Fruit fly (Drosophila melanogaster) whole organism, embryonic: ENCODE measurements around the gene CG9672.

ENCODE experiments used
- CG10147 ChIP-seq: fragments of 200-800 bp; sonication (Bioruptor generic); optimal IDR thresholded peaks from 2 replicates; lab custom pipeline; 2019; ENCODE audit warnings: missing biosample characterization, mild to moderate bottlenecking, missing genetic modification characterization, moderate library complexity
- CG10979 ChIP-seq: fragments of 200-800 bp; sonication (Bioruptor generic); optimal IDR thresholded peaks from 2 replicates; lab custom pipeline; 2018; ENCODE audit warnings: missing biosample characterization, mild to moderate bottlenecking, missing genetic modification characterization, moderate library complexity
- CG12391 ChIP-seq: fragments of 200-800 bp; sonication (Bioruptor generic); optimal IDR thresholded peaks from 3 replicates; lab custom pipeline; 2018; ENCODE audit warnings: missing biosample characterization, mild to moderate bottlenecking, missing genetic modification characterization, moderate library complexity
- CG13624 ChIP-seq: fragments of 200-800 bp; sonication (Bioruptor generic); optimal IDR thresholded peaks from 2 replicates; lab custom pipeline; 2016; ENCODE audit warnings: missing biosample characterization, missing genetic modification characterization
- CG16813 ChIP-seq: fragments of 200-800 bp; sonication (Bioruptor generic); IDR thresholded peaks from 3 replicates; pipeline ENCODE4 v1.3.6; 2022; ENCODE audit warnings: missing biosample characterization, missing genetic modification characterization; ENCODE audit not compliant: partially characterized antibody
- CG17361 ChIP-seq: fragments of 200-800 bp; sonication (Bioruptor generic); IDR thresholded peaks from 3 replicates; pipeline ENCODE4 v1.3.6; 2022; ENCODE audit warnings: missing biosample characterization, missing genetic modification characterization
- CG18262 ChIP-seq: fragments of 200-800 bp; optimal IDR thresholded peaks from 3 replicates; lab custom pipeline; 2019; ENCODE audit warnings: missing biosample characterization, mild to moderate bottlenecking, missing genetic modification characterization, moderate library complexity
- CG18476 ChIP-seq: fragments of 200-800 bp; sonication (Bioruptor generic); optimal IDR thresholded peaks from 2 replicates; lab custom pipeline; 2016; ENCODE audit warnings: missing biosample characterization, mild to moderate bottlenecking, missing genetic modification characterization
- CG18764 ChIP-seq: fragments of 200-800 bp; sonication (Bioruptor generic); optimal IDR thresholded peaks from 3 replicates; lab custom pipeline; 2016; ENCODE audit warnings: missing biosample characterization, missing genetic modification characterization
- CG2712 ChIP-seq: fragments of 200-800 bp; optimal IDR thresholded peaks from 3 replicates; lab custom pipeline; 2019; ENCODE audit warnings: missing biosample characterization, mild to moderate bottlenecking, missing genetic modification characterization, moderate library complexity
- CG32532 ChIP-seq: fragments of 200-800 bp; sonication (Bioruptor generic); IDR thresholded peaks from 2 replicates; pipeline ENCODE4 v1.3.6; 2022; ENCODE audit warnings: missing biosample characterization, missing genetic modification characterization
- CG3726 ChIP-seq: fragments of 200-800 bp; sonication (Bioruptor generic); IDR thresholded peaks from 3 replicates; pipeline ENCODE4, ENCODE4 v1.3.6; 2022; ENCODE audit warnings: missing biosample characterization, missing genetic modification characterization
- CG4360 ChIP-seq: fragments of 200-800 bp; sonication (Bioruptor generic); IDR thresholded peaks from 2 replicates; pipeline ENCODE4 v1.3.6; 2022; ENCODE audit warnings: missing biosample characterization, missing genetic modification characterization
- CG7556 ChIP-seq: fragments of 200-800 bp; sonication (Bioruptor generic); optimal IDR thresholded peaks from 2 replicates; lab custom pipeline; 2017; ENCODE audit warnings: missing biosample characterization, mild to moderate bottlenecking, missing genetic modification characterization
- CG7786 ChIP-seq: fragments of 200-800 bp; sonication (Bioruptor generic); optimal IDR thresholded peaks from 2 replicates; lab custom pipeline; 2016; ENCODE audit warnings: missing biosample characterization, missing genetic modification characterization
- CG7839 ChIP-seq: fragments of 200-800 bp; sonication (Bioruptor generic); optimal IDR thresholded peaks from 3 replicates; lab custom pipeline; 2018; ENCODE audit warnings: missing biosample characterization, mild to moderate bottlenecking, missing genetic modification characterization, moderate library complexity
- HLHmδ ChIP-seq: fragments of 200-800 bp; sonication (Bioruptor generic); optimal IDR thresholded peaks from 2 replicates; lab custom pipeline; 2018; ENCODE audit warnings: missing biosample characterization, mild to moderate bottlenecking, missing genetic modification characterization, moderate library complexity
- Hey ChIP-seq: fragments of 200-800 bp; sonication (Bioruptor generic); optimal IDR thresholded peaks from 3 replicates; lab custom pipeline; 2018; ENCODE audit warnings: missing biosample characterization, mild to moderate bottlenecking, missing genetic modification characterization
- Hr51 ChIP-seq, 2 experiments: fragments of 200-800 bp; sonication (Bioruptor generic); optimal IDR thresholded peaks; 2 replicates in 1 of 2; 3 replicates in 1 of 2; lab custom pipeline; 2016 to 2018; ENCODE audit warnings: missing biosample characterization in 2 of 2, missing genetic modification characterization in 2 of 2, mild to moderate bottlenecking in 1 of 2, moderate library complexity in 1 of 2
- Mad ChIP-seq: fragments of 200-800 bp; sonication (Bioruptor generic); optimal IDR thresholded peaks from 2 replicates; lab custom pipeline; 2016; ENCODE audit warnings: missing biosample characterization, missing genetic modification characterization
- Oli ChIP-seq: fragments of 200-800 bp; sonication (Bioruptor generic); optimal IDR thresholded peaks from 2 replicates; lab custom pipeline; 2018; ENCODE audit warnings: missing biosample characterization, mild to moderate bottlenecking, missing genetic modification characterization, moderate library complexity
- Optix ChIP-seq: fragments of 200-800 bp; sonication (Bioruptor generic); IDR thresholded peaks from 3 replicates; pipeline ENCODE4 v1.3.6; 2022; ENCODE audit warnings: missing biosample characterization, missing genetic modification characterization
- PHDP ChIP-seq: fragments of 200-800 bp; sonication (Bioruptor generic); optimal IDR thresholded peaks from 3 replicates; lab custom pipeline; 2018; ENCODE audit warnings: missing biosample characterization, mild to moderate bottlenecking, missing genetic modification characterization, moderate library complexity
- Rfx ChIP-seq: fragments of 200-800 bp; sonication (Bioruptor generic); IDR thresholded peaks from 2 replicates; pipeline ENCODE4 v1.3.6; 2022; ENCODE audit warnings: missing biosample characterization, missing genetic modification characterization
- Sox100B ChIP-seq: fragments of 200-800 bp; sonication (Bioruptor generic); optimal IDR thresholded peaks from 3 replicates; lab custom pipeline; 2018; ENCODE audit warnings: missing biosample characterization, mild to moderate bottlenecking, missing genetic modification characterization
- Sox102F ChIP-seq: fragments of 200-800 bp; sonication (Bioruptor generic); optimal IDR thresholded peaks from 2 replicates; lab custom pipeline; 2018; ENCODE audit warnings: missing biosample characterization, mild to moderate bottlenecking, missing genetic modification characterization, moderate library complexity
- Vsx1 ChIP-seq: fragments of 200-800 bp; sonication (Bioruptor generic); optimal IDR thresholded peaks from 2 replicates; lab custom pipeline; 2017; ENCODE audit warnings: missing biosample characterization, mild to moderate bottlenecking, missing genetic modification characterization, missing genetic modification reagents
- ap ChIP-seq: fragments of 200-800 bp; sonication (Bioruptor generic); IDR thresholded peaks from 2 replicates; pipeline ENCODE4 v1.3.6; 2022; ENCODE audit warnings: missing biosample characterization, missing genetic modification characterization
- bigmax ChIP-seq: fragments of 200-800 bp; sonication (Bioruptor generic); optimal IDR thresholded peaks from 2 replicates; lab custom pipeline; 2018; ENCODE audit warnings: missing biosample characterization, mild to moderate bottlenecking, missing genetic modification characterization
- cg ChIP-seq: fragments of 200-800 bp; sonication (Bioruptor generic); optimal IDR thresholded peaks from 3 replicates; lab custom pipeline; 2019; ENCODE audit warnings: missing biosample characterization, mild to moderate bottlenecking, missing genetic modification characterization, moderate library complexity
- chif ChIP-seq, 2 experiments: fragments of 200-800 bp; sonication (Bioruptor generic); optimal IDR thresholded peaks; 3 replicates each; lab custom pipeline; 2016; ENCODE audit warnings: missing biosample characterization in 2 of 2, missing genetic modification characterization in 2 of 2
- crp ChIP-seq, 2 experiments: fragments of 200-800 bp; sonication (Bioruptor generic); optimal IDR thresholded peaks; 2 replicates in 1 of 2; 3 replicates in 1 of 2; lab custom pipeline; 2017; ENCODE audit warnings: missing biosample characterization in 2 of 2, missing genetic modification characterization in 2 of 2, mild to moderate bottlenecking in 1 of 2, moderate library complexity in 1 of 2
- dmrt11E ChIP-seq: fragments of 200-800 bp; sonication (Bioruptor generic); optimal IDR thresholded peaks from 3 replicates; lab custom pipeline; 2018; ENCODE audit warnings: missing biosample characterization, mild to moderate bottlenecking, missing genetic modification characterization, moderate library complexity
- fru ChIP-seq: fragments of >200 bp; optimal IDR thresholded peaks from 2 replicates; lab custom pipeline; 2017
- gem ChIP-seq: fragments of 200-800 bp; sonication (Bioruptor generic); optimal IDR thresholded peaks from 2 replicates; lab custom pipeline; 2019; ENCODE audit warnings: missing biosample characterization, mild to moderate bottlenecking, missing genetic modification characterization, moderate library complexity
- grau ChIP-seq: fragments of 200-800 bp; optimal IDR thresholded peaks from 3 replicates; lab custom pipeline; 2019; ENCODE audit warnings: missing biosample characterization, mild to moderate bottlenecking, missing genetic modification characterization, moderate library complexity
- hbn ChIP-seq: fragments of 200-800 bp; sonication (Bioruptor generic); IDR thresholded peaks from 2 replicates; pipeline ENCODE4 v1.3.6; 2022; ENCODE audit warnings: missing biosample characterization, missing genetic modification characterization; ENCODE audit not compliant: partially characterized antibody
- hth ChIP-seq: fragments of >200 bp; optimal IDR thresholded peaks from 2 replicates; lab custom pipeline; 2017; ENCODE audit warnings: inconsistent platforms
- pan ChIP-seq, 4 experiments: fragments of >200 bp in 3 of 4; fragments of 200-800 bp in 1 of 4; sonication (Bioruptor generic) in 1 of 4; optimal IDR thresholded peaks in 3 of 4; IDR thresholded peaks in 1 of 4; 2 replicates each; pipeline versions ENCODE4 v1.3.6 to Lab custom; 2017 to 2022; ENCODE audit warnings: missing biosample characterization in 2 of 4, missing genetic modification characterization in 2 of 4, mixed read lengths in 1 of 4
- phol ChIP-seq: fragments of 200-800 bp; sonication (Bioruptor generic); optimal IDR thresholded peaks from 3 replicates; lab custom pipeline; 2018; ENCODE audit warnings: missing biosample characterization, mild to moderate bottlenecking, missing genetic modification characterization, moderate library complexity
- schlank ChIP-seq: fragments of 200-800 bp; sonication (Bioruptor generic); optimal IDR thresholded peaks from 2 replicates; lab custom pipeline; 2018; ENCODE audit warnings: missing biosample characterization, mild to moderate bottlenecking, missing genetic modification characterization
- sens ChIP-seq: fragments of 200-800 bp; sonication (Bioruptor generic); peaks from one replicate; lab custom pipeline; 2016; ENCODE audit warnings: missing biosample characterization, missing genetic modification characterization
- slbo ChIP-seq: fragments of 200-800 bp; sonication (Bioruptor generic); IDR thresholded peaks from 2 replicates; pipeline ENCODE4 v1.3.6; 2022; ENCODE audit warnings: missing biosample characterization, missing genetic modification characterization
- twi ChIP-seq: fragments of 200-800 bp; optimal IDR thresholded peaks from 2 replicates; lab custom pipeline; 2019; ENCODE audit warnings: missing biosample characterization, mild to moderate bottlenecking, missing genetic modification characterization, moderate library complexity
- usp ChIP-seq: fragments of >200 bp; optimal IDR thresholded peaks from 2 replicates; lab custom pipeline; 2017; ENCODE audit warnings: missing biosample characterization, missing genetic modification characterization
- zen ChIP-seq: fragments of 200-800 bp; sonication (Bioruptor generic); optimal IDR thresholded peaks from 3 replicates; lab custom pipeline; 2018; ENCODE audit warnings: missing biosample characterization, mild to moderate bottlenecking, missing genetic modification characterization, moderate library complexity
- zf30C ChIP-seq: fragments of 200-800 bp; sonication (Bioruptor generic); optimal IDR thresholded peaks from 3 replicates; lab custom pipeline; 2018; ENCODE audit warnings: missing biosample characterization, mild to moderate bottlenecking, missing genetic modification characterization

Gene CG9672

DNA sequence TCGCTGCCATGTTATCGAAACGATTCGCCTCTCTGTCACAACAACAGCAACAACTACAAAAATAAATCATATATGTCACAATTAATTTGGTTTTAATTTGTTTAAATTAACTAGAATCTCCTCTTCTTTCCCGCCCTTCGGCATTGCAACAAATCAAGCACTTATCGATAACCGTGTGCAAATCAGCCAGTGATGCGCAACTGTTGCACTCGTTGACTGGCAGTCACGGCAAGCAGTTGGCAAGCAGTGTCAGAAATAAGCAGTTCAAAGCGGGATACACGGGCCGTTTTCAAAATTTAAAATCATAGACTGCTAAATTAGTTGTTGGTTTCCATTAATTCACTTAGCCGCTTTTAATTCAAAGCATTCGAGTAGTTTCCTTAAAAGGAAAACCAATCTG lies 22.9 kb downstream of the CG9672 start, which contains the start of gene Axs (continued):
- TF ChIP-seq hbn (GFP tag; lab: Robert Waterston, UW) (peak; percentile 50), CG16813 (peak; percentile 69)

DNA sequence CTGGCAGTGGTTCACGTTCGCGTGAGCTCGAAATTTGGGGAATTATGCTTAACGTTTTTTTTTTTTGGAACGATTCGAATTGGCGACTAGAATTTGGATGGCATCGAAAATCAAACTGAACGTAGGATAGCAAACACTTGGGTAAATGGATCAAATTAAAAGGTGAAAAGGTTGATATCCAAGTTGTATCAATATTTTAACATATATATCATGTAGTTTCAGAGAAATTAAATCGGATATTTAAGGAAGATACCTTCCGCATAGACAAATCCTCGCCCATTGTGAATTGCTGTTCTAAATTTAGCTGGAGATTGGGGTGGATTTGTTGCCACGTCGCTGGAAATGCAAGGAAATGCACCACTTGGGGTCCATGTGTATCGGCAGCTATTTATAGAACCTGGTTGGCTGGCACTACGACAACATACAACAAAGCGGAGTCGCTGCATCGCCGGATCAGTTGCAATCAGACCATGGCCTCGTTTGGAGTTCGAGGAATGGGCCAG lies 27.8 kb downstream of the CG9672 start, which contains the start of the genes CG13010 and sing:
CG13010 (minus strand) TSS at position 101 of the 503 bp plus-strand sequence.
sing (plus strand) TSS at position 453 of the 503 bp plus-strand sequence.
- TF ChIP-seq cg (GFP tag; lab: Kevin White, UChicago) (no peak), CG18764 (no peak), CG4360 (GFP tag; lab: Robert Waterston, UW) (0 out of 2 replicates have a peak, but pooled peaks have one; percentile 11), zf30C (no peak), schlank (tag; lab: Kevin White, UChicago) (no peak), chif (GFP tag; optimal IDR thresholded peaks at IDR 0.05; lab: Kevin White, UChicago) (no peak), CG18262 (tag; lab: Kevin White, UChicago) (no peak), CG13624 (GFP tag; lab: Kevin White, UChicago) (no peak), Optix (no peak), CG17361 (no peak), bigmax (GFP tag; lab: Kevin White, UChicago) (no peak), hth (lab: Kevin White, UChicago) (no peak), fru (no peak), CG3726 (GFP tag; lab: Robert Waterston, UW) (no peak), sens (GFP tag; lab: Kevin White, UChicago) (peak; percentile 52), twi (tag; lab: Kevin White, UChicago) (peak; percentile 41), Hey (tag; lab: Kevin White, UChicago) (no peak), CG10147 (GFP tag; lab: Kevin White, UChicago) (no peak), CG2712 (tag; lab: Kevin White, UChicago) (peak; percentile 80), CG7786 (GFP tag; lab: Kevin White, UChicago) (no peak), zen (tag; lab: Kevin White, UChicago) (no peak), grau (no peak), CG18476 (GFP tag; lab: Kevin White, UChicago) (no peak), usp (GFP tag; lab: Kevin White, UChicago) (no peak), ap (no peak), Rfx (GFP tag; lab: Robert Waterston, UW) (no peak)

DNA sequence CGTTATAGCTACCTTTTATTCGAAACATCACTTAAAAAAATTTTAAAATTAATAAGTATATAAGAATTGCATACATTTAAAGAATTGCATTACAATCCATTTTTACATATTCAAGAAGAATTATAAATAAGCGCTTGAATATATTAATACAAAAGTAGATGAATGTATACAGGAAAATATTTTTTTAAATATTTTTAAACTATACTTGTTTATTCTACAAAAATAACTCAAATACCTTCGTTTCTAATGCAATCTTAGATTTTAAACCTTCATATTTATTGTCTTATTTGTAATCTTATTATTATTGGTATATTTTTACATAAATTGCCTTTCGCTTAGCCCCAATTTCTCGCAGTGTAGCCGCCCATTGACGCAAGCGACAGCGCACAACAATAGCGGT lies 29.5 kb downstream of the CG9672 start:
- TF ChIP-seq CG7839 (tag; lab: Kevin White, UChicago) (peak; percentile 12), CG10979 (tag; lab: Kevin White, UChicago) (peak; percentile 7), CG17361 (0 out of 3 replicates have a peak, but pooled peaks have one; percentile 30), Oli (peak; percentile 2), pan (optimal IDR thresholded peaks at IDR 0.05; lab: Kevin White, UChicago) (no peak), pan (GFP tag; optimal IDR thresholded peaks at IDR 0.05 in 1 of 2, IDR thresholded peaks at IDR 0.05 in 1 of 2) (no peak), PHDP (tag; lab: Kevin White, UChicago) (peak; percentile 20), CG12391 (tag; lab: Kevin White, UChicago) (peak; percentile 11), CG7556 (peak; percentile 22), Sox100B (no peak), slbo (GFP tag; lab: Robert Waterston, UW) (peak; percentile 30; the same call in 1 of the 2 replicates), Hr51 (GFP tag; optimal IDR thresholded peaks at IDR 0.05; lab: Kevin White, UChicago) (peak in 1 of 2 experiments; percentile 29), CG32532 (GFP tag; lab: Robert Waterston, UW) (0 out of 2 replicates have a peak, but pooled peaks have one; percentile 13), HLHmδ (no peak), Sox102F (peak; percentile 17), CG2712 (tag; lab: Kevin White, UChicago) (peak; percentile 13), phol (tag; lab: Kevin White, UChicago) (peak; percentile 6), dmrt11E (tag; lab: Kevin White, UChicago) (peak; percentile 22), Vsx1 (GFP tag; lab: Kevin White, UChicago) (no peak), Mad (no peak), grau (peak; percentile 20), crp (GFP tag; optimal IDR thresholded peaks at IDR 0.05; lab: Kevin White, UChicago) (no peak), gem (tag; lab: Kevin White, UChicago) (peak; percentile 43), Rfx (GFP tag; lab: Robert Waterston, UW) (no peak)
